Fruit fly (Drosophila melanogaster): ENCODE results near the gene CG44325.
A peak's percentile ranks its signal among the peaks of the same experiment; 100 is the strongest.

The CG44325 gene

dm6 chrX:9077558-9077957 is 741 bp downstream of the CG44325 start:
- TF ChIP-seq CG9437 (GFP tag; optimal IDR thresholded peaks at IDR 0.05) (no peak), CG3163 (GFP tag; optimal IDR thresholded peaks at IDR 0.05) (no peak), Atf-2 (GFP tag; optimal IDR thresholded peaks at IDR 0.05) (no peak), Hr78 (GFP tag; optimal IDR thresholded peaks at IDR 0.05) (peak in 1 of 2 experiments; percentile 23), Eip74EF (GFP tag; optimal IDR thresholded peaks at IDR 0.05) (no peak), chn (GFP tag; optimal IDR thresholded peaks at IDR 0.05) (no peak), Oaz (GFP tag; IDR thresholded peaks at IDR 0.05) (no peak), dm (GFP tag; optimal IDR thresholded peaks at IDR 0.05) (no peak), sqz (GFP tag; optimal IDR thresholded peaks at IDR 0.05) (peak; percentile 64), trh (GFP tag; optimal IDR thresholded peaks at IDR 0.05) (no peak), unc-4 (GFP tag; IDR thresholded peaks at IDR 0.05; ENCODE audit: partially characterized antibody) (no peak), nom (GFP tag; optimal IDR thresholded peaks at IDR 0.05) (peak; percentile 82), CG13624 (GFP tag; optimal IDR thresholded peaks at IDR 0.05) (peak; percentile 21), Tbp (GFP tag; optimal IDR thresholded peaks at IDR 0.05) (no peak), CG18011 (GFP tag; optimal IDR thresholded peaks at IDR 0.05) (no peak), NC2α (GFP tag; optimal IDR thresholded peaks at IDR 0.05) (no peak), Sry-β (GFP tag; optimal IDR thresholded peaks at IDR 0.05) (no peak), sim (GFP tag; IDR thresholded peaks at IDR 0.05) (no peak), CG11696 (GFP tag; IDR thresholded peaks at IDR 0.05) (no peak), insv (GFP tag; optimal IDR thresholded peaks at IDR 0.05) (no peak), CG14965 (GFP tag; optimal IDR thresholded peaks at IDR 0.05; ENCODE audit: borderline replicate concordance) (no peak), B-H2 (GFP tag; optimal IDR thresholded peaks at IDR 0.05) (no peak), so (GFP tag; IDR thresholded peaks at IDR 0.05) (no peak), gcm2 (GFP tag; optimal IDR thresholded peaks at IDR 0.05) (no peak), klu (GFP tag; IDR thresholded peaks at IDR 0.05) (no peak), CG14860 (GFP tag; IDR thresholded peaks at IDR 0.05; ENCODE audit: partially characterized antibody) (no peak), esg (GFP tag; conservative IDR thresholded peaks at IDR 0.05) (no peak), CG9609 (GFP tag; optimal IDR thresholded peaks at IDR 0.05) (no peak), CG18599 (GFP tag; optimal IDR thresholded peaks at IDR 0.05) (no peak), CG12769 (tag; optimal IDR thresholded peaks at IDR 0.05) (no peak), CG17912 (GFP tag; optimal IDR thresholded peaks at IDR 0.05) (no peak)

- TF ChIP-seq ewg (GFP tag; optimal IDR thresholded peaks at IDR 0.05) (no peak), salm (tag; optimal IDR thresholded peaks at IDR 0.05) (no peak), emc (GFP tag; optimal IDR thresholded peaks at IDR 0.05) (no peak), CG4854 (GFP tag; optimal IDR thresholded peaks at IDR 0.05) (no peak), CG11247 (GFP tag; IDR thresholded peaks at IDR 0.05) (no peak), Hsf (GFP tag; optimal IDR thresholded peaks at IDR 0.05) (no peak), Ada2b (GFP tag; IDR thresholded peaks at IDR 0.05) (no peak), HLH3B (GFP tag; IDR thresholded peaks at IDR 0.05) (no peak; the same call in 1 of the 2 replicates), nerfin-2 (GFP tag; IDR thresholded peaks at IDR 0.05; ENCODE audit: partially characterized antibody) (no peak), az2 (GFP tag; optimal IDR thresholded peaks at IDR 0.05) (no peak), CG30431 (GFP tag; optimal IDR thresholded peaks at IDR 0.05) (no peak), NC2α (GFP tag; optimal IDR thresholded peaks at IDR 0.05) (no peak), CG10209 (GFP tag; optimal IDR thresholded peaks at IDR 0.05) (no peak), h (optimal IDR thresholded peaks at IDR 0.05) (no peak), CG10543 (GFP tag; optimal IDR thresholded peaks at IDR 0.05) (no peak), D19A (tag; optimal IDR thresholded peaks at IDR 0.05) (no peak), Hr3 (GFP tag; optimal IDR thresholded peaks at IDR 0.05) (peak; percentile 9), CrebB (tag; optimal IDR thresholded peaks at IDR 0.05) (no peak), Hr51 (GFP tag; optimal IDR thresholded peaks at IDR 0.05) (peak in 1 of 2 experiments; percentile 29), CG30403 (GFP tag; optimal IDR thresholded peaks at IDR 0.05) (peak; percentile 32), Oli (tag; optimal IDR thresholded peaks at IDR 0.05) (peak; percentile 16)
Measured at dm6 chrX:9075641-9076324, 2.5 kb downstream of the CG44325 start.

Data from whole organism, embryonic.